Worm (Caenorhabditis elegans): ENCODE data around the gene ctsa-2.
A peak's percentile ranks its signal among the peaks of the same experiment; 100 is the strongest.

The ctsa-2 gene

ce11 chrX:6377634-6378288 lies 52.6 kb downstream of the ctsa-2 start, which contains the start of gene lmp-1 (continued):
- no peak for TF ChIP-seq saeg-2 (GFP tag; IDR thresholded peaks at IDR 0.05)
- peak; percentile 25 for TF ChIP-seq dve-1 (tag; optimal IDR thresholded peaks at IDR 0.05; ENCODE audit: insufficient read depth)
- TF ChIP-seq jun-1 (tag; optimal IDR thresholded peaks at IDR 0.05), result no peak
- TF ChIP-seq ceh-32 (tag; optimal IDR thresholded peaks at IDR 0.05; ENCODE audit: poor library complexity), result no peak
- TF ChIP-seq attf-4 (tag; optimal IDR thresholded peaks at IDR 0.05), result no peak
- TF ChIP-seq hlh-30 (tag; optimal IDR thresholded peaks at IDR 0.05; ENCODE audit: insufficient read depth), result no peak
- no peak for TF ChIP-seq lin-38 (GFP tag; IDR thresholded peaks at IDR 0.05)
- no peak for TF ChIP-seq ceh-62 (tag; optimal IDR thresholded peaks at IDR 0.05)
- no peak for TF ChIP-seq F44E2.7 (GFP tag; IDR thresholded peaks at IDR 0.05)
- TF ChIP-seq sdz-12 (GFP tag; optimal IDR thresholded peaks at IDR 0.05), result no peak
- TF ChIP-seq Y105C5A.15 (GFP tag; IDR thresholded peaks at IDR 0.05), result no peak
- TF ChIP-seq zip-11 (GFP tag; IDR thresholded peaks at IDR 0.05), result no peak
- no peak for TF ChIP-seq ztf-7 (tag; optimal IDR thresholded peaks at IDR 0.05)
- peak; percentile 47; the same call in 1 of the 2 replicates for TF ChIP-seq php-3 (GFP tag; IDR thresholded peaks at IDR 0.05)
- TF ChIP-seq lin-13 (GFP tag; optimal IDR thresholded peaks at IDR 0.05), result no peak
- no peak for TF ChIP-seq spr-3 (GFP tag; optimal IDR thresholded peaks at IDR 0.05)
- no peak for TF ChIP-seq Y48G9A.11 (GFP tag; IDR thresholded peaks at IDR 0.05)
- no peak for TF ChIP-seq daf-16 (GFP tag; optimal IDR thresholded peaks at IDR 0.05)
- peak; percentile 77 for TF ChIP-seq daf-16 (tag; optimal IDR thresholded peaks at IDR 0.05)

DNA sequence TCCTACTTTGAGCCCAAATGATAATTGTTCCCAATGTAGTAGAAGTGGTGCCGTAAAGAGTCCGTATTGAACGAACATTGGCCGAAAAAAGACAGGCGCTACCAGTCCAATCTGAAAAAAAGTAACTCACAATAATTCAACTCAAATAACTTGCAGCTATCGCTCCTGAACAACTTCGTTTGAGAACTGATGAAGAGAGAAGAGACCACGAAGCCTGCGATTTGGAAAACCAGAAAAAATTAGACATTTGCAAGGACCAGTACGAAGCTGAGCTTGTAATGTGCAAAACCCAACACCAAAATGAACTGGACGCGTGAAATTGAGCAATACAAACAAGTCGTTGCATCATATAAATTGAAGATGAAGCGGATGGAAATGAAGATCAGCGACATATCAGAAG lies 56.0 kb downstream of the ctsa-2 start, which contains the start of gene C03B1.1:
Gene C03B1.1 (plus strand): TSS at position 301 of the 400 bp plus-strand sequence.
- no peak for TF ChIP-seq ces-1 (GFP tag; optimal IDR thresholded peaks at IDR 0.05)
- TF ChIP-seq ztf-7 (tag; optimal IDR thresholded peaks at IDR 0.05), result no peak
- TF ChIP-seq ceh-62 (tag; optimal IDR thresholded peaks at IDR 0.05), result no peak
- peak; percentile 86 for TF ChIP-seq aha-1 (tag)
- no peak for TF ChIP-seq pha-4 (GFP tag; IDR thresholded peaks at IDR 0.05)
- no peak for TF ChIP-seq pha-4 (tag; optimal IDR thresholded peaks at IDR 0.05)

DNA sequence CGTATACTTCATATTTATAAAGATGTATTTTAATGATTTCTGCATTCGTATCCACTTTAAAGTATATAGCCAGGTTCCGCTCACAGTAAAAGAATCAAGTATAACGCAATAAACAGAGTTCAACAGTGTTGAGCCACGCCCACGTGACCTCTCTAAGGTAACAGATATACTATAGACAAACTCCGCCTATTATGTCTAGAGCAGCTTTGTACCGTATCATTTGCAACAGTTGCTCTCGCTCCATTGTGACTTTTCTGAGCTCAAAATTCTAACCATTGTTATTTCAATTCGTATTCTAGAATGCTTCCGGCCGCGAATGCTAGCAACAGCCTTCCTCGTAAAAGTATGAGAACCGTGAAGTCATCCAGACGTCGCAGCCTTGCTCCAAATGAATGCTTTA lies 57.1 kb downstream of the ctsa-2 start, which contains the start of gene C03B1.17:
Gene C03B1.17 (plus strand): TSS at position 301 of the 400 bp plus-strand sequence.
- TF ChIP-seq mdl-1 (tag; optimal IDR thresholded peaks at IDR 0.05) (no peak), jun-1 (tag; optimal IDR thresholded peaks at IDR 0.05) (no peak), ztf-7 (tag; optimal IDR thresholded peaks at IDR 0.05) (no peak), nhr-237 (tag; optimal IDR thresholded peaks at IDR 0.05) (no peak)

DNA sequence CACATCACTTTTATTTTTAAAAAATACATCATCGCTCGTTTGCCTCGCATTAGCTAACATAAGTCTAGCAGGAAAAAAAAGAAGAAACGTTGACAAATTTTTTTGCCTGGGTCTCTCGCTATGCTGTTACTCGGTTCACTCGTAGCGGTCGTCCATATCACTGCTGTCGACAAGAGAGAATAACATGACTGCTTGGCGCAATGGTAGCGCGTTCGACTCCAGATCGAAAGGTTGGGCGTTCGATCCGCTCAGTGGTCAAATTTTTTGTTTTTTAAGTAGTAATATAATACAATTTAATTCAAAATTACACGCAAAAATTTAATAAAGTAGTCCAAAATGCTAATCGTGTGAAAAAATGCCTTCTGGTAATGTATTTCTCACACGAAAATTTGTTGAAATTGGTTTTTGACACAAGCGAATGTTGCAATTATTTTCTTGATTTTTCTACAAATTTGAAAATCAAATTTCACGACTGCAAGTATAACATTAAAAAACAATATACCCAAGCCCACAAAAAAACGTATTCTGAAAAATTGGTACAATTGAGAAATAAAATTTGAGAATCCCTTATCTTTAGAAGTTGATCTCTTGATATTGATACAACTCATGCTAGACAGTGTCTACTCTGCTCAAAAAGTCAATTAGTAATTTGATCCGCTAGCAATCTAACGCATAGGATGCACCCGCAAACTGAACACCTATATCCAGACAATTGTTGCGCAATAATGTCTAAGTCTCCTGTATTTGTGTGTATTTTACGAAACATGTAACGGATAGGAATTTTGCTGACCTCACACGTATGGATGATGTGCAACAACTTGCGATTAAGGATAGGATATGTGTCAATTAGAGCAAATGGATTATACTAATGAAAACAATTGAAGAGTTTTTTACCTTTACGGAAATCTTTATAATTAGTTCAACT lies 59.0 kb downstream of the ctsa-2 start:
- TF ChIP-seq lsy-2 (tag; optimal IDR thresholded peaks at IDR 0.05), result no peak
- no peak for TF ChIP-seq ceh-28 (tag; optimal IDR thresholded peaks at IDR 0.05)
- peak; percentile 78 to 86; a peak in 2 of 4 replicates for TF ChIP-seq madf-5 (GFP tag; IDR thresholded peaks at IDR 0.05)
- TF ChIP-seq nhr-42 (GFP tag; IDR thresholded peaks at IDR 0.05), result 0 out of 2 replicates have a peak, but pooled peaks have one; percentile 16
- TF ChIP-seq nhr-28 (tag; optimal IDR thresholded peaks at IDR 0.05), result peak; percentile 24
- peak; percentile 61 for TF ChIP-seq nhr-48 (tag; optimal IDR thresholded peaks at IDR 0.05)
- TF ChIP-seq arid-1 (GFP tag; conservative IDR thresholded peaks at IDR 0.05), result no peak; the same call in 1 of the 2 replicates
- peak; percentile 94 for TF ChIP-seq dmd-8 (GFP tag; IDR thresholded peaks at IDR 0.05)
- peak; percentile 73 for TF ChIP-seq madf-9 (GFP tag; conservative IDR thresholded peaks at IDR 0.05)
- TF ChIP-seq zfp-2 (tag; optimal IDR thresholded peaks at IDR 0.05), result peak; percentile 38
- TF ChIP-seq daf-12 (tag; optimal IDR thresholded peaks at IDR 0.05), result no peak
- TF ChIP-seq hif-1 (tag; optimal IDR thresholded peaks at IDR 0.05), result no peak
- 0 out of 2 replicates have a peak, but pooled peaks have one; percentile 77 for TF ChIP-seq Y75B8A.6 (GFP tag; IDR thresholded peaks at IDR 0.05)
- TF ChIP-seq ceh-20 (GFP tag; IDR thresholded peaks at IDR 0.05), result peak; percentile 46; the same call in 1 of the 2 replicates
- TF ChIP-seq nhr-6 (tag; optimal IDR thresholded peaks at IDR 0.05), result no peak
- TF ChIP-seq Y48G9A.11 (GFP tag; IDR thresholded peaks at IDR 0.05), result peak; percentile 51; the same call in 1 of the 2 replicates
- peak; percentile 56; the same call in 1 of the 2 replicates for TF ChIP-seq nhr-41 (GFP tag; IDR thresholded peaks at IDR 0.05)
- peak; percentile 50 for TF ChIP-seq F49E8.2 (tag; optimal IDR thresholded peaks at IDR 0.05; ENCODE audit: borderline replicate concordance)
- peak; percentile 66 for TF ChIP-seq zfp-3 (GFP tag; conservative IDR thresholded peaks at IDR 0.05)
